Worm (Caenorhabditis elegans): Measurements from ENCODE around the gene K01D12.7.

Gene K01D12.7

DNA sequence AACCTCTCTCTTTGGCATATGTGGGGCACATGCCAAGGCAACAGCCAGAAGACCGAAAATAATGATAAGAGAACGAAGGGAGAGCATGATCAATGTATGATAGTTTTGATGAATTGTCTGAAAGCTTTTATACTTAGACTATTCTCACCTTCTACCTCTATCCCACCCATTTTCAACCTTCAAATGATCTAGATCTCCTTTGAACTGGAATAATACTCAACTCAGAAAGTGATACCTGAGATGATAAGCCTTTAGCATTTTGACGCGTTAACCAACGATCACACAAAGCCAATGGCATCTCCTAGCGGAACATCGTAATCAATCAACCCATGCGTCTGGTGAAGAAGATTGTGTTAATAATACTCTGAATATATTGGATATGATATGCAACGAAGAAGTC, 3.3 kb upstream of the K01D12.7 start, which contains the start of gene K01D12.9:
Gene K01D12.9 (minus strand): TSS at position 101 of the 400 bp plus-strand sequence.
- no peak for TF ChIP-seq dpl-1 (GFP tag; optimal IDR thresholded peaks at IDR 0.05)
- TF ChIP-seq F26F4.8 (GFP tag; conservative IDR thresholded peaks at IDR 0.05), result no peak
- peak; percentile 2 for TF ChIP-seq nhr-48 (tag; optimal IDR thresholded peaks at IDR 0.05)
- no peak for TF ChIP-seq nhr-28 (tag; optimal IDR thresholded peaks at IDR 0.05)
- TF ChIP-seq R02D3.7 (tag; optimal IDR thresholded peaks at IDR 0.05), result no peak
- TF ChIP-seq nhr-42 (GFP tag; IDR thresholded peaks at IDR 0.05), result no peak

DNA sequence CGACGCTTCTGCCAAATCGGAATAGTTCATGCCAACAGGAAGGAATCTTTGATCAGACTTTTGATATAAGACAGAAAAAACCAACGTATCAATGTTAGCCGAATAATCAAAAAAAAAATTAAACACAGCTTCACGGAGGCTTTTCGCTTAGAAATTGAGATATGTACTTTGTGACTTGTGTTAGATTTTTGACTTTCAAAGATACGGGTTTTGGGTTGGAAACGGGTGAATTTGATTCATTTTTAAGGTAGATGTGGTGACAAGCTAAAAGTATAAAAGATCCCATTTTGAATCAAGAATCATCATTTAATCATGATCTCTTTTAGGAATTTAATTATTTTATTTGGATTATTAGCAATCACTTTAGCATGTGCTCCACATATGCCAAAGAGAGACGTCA, 1.1 kb upstream of the K01D12.7 start, which contains the start of gene K01D12.8:
Gene K01D12.8 (plus strand): TSS at position 301 of the 400 bp plus-strand sequence.
- TF ChIP-seq unc-62 (GFP tag; optimal IDR thresholded peaks at IDR 0.05 in 1 of 2), result peak in 1 of 2 experiments; percentile 32
- no peak for TF ChIP-seq unc-62 (tag; optimal IDR thresholded peaks at IDR 0.05)
- TF ChIP-seq sdz-12 (GFP tag; optimal IDR thresholded peaks at IDR 0.05), result no peak
- no peak for TF ChIP-seq hif-1 (tag; optimal IDR thresholded peaks at IDR 0.05)
- TF ChIP-seq dmd-6 (GFP tag; IDR thresholded peaks at IDR 0.05), result no peak

- TF ChIP-seq dmd-8 (GFP tag; IDR thresholded peaks at IDR 0.05) (no peak), dve-1 (tag; optimal IDR thresholded peaks at IDR 0.05; ENCODE audit: insufficient read depth) (no peak), sdz-12 (GFP tag; optimal IDR thresholded peaks at IDR 0.05) (no peak), pqm-1 (tag; optimal IDR thresholded peaks at IDR 0.05) (no peak), madf-9 (GFP tag; conservative IDR thresholded peaks at IDR 0.05) (no peak), dmd-6 (GFP tag; IDR thresholded peaks at IDR 0.05) (no peak), ztf-7 (tag; optimal IDR thresholded peaks at IDR 0.05) (no peak), lin-15B (tag; optimal IDR thresholded peaks at IDR 0.05) (no peak), zfp-2 (tag; optimal IDR thresholded peaks at IDR 0.05) (no peak), D1046.2 (GFP tag; IDR thresholded peaks at IDR 0.05) (no peak), duxl-1 (tag; optimal IDR thresholded peaks at IDR 0.05; ENCODE audit: poor library complexity) (no peak), madf-5 (GFP tag; IDR thresholded peaks at IDR 0.05) (no peak), daf-16 (GFP tag; optimal IDR thresholded peaks at IDR 0.05) (no peak), daf-16 (tag; optimal IDR thresholded peaks at IDR 0.05) (peak; percentile 38), dmd-9 (GFP tag; IDR thresholded peaks at IDR 0.05) (no peak), tra-1 (GFP tag; IDR thresholded peaks at IDR 0.05) (no peak), vab-7 (GFP tag; IDR thresholded peaks at IDR 0.05) (no peak), lir-3 (tag; optimal IDR thresholded peaks at IDR 0.05) (no peak), lim-7 (GFP tag; IDR thresholded peaks at IDR 0.05) (no peak), skn-1 (tag; optimal IDR thresholded peaks at IDR 0.05) (no peak), lin-1 (GFP tag; IDR thresholded peaks at IDR 0.05) (no peak), cey-2 (tag; optimal IDR thresholded peaks at IDR 0.05; ENCODE audit: borderline replicate concordance, insufficient read depth) (no peak), arid-1 (GFP tag; conservative IDR thresholded peaks at IDR 0.05) (no peak), F10B5.3 (tag; optimal IDR thresholded peaks at IDR 0.05) (no peak), daf-8 (GFP tag; IDR thresholded peaks at IDR 0.05) (no peak), ztf-11 (tag; optimal IDR thresholded peaks at IDR 0.05) (no peak), lsy-2 (tag; optimal IDR thresholded peaks at IDR 0.05) (no peak), T26A8.4 (GFP tag; IDR thresholded peaks at IDR 0.05) (no peak), zip-2 (tag; optimal IDR thresholded peaks at IDR 0.05) (no peak), hlh-30 (tag; optimal IDR thresholded peaks at IDR 0.05; ENCODE audit: insufficient read depth) (peak; percentile 42), snpc-4 (tag; optimal IDR thresholded peaks at IDR 0.05) (no peak), snpc-1.2 (GFP tag; IDR thresholded peaks at IDR 0.05) (no peak), rbr-2 (tag; optimal IDR thresholded peaks at IDR 0.05) (peak; percentile 4), T20F7.1 (GFP tag; optimal IDR thresholded peaks at IDR 0.05) (peak; percentile 97), Y5F2A.4 (GFP tag; optimal IDR thresholded peaks at IDR 0.05) (no peak), daf-19 (GFP tag; conservative IDR thresholded peaks at IDR 0.05) (no peak), nhr-42 (GFP tag; IDR thresholded peaks at IDR 0.05) (no peak), dpl-1 (GFP tag; optimal IDR thresholded peaks at IDR 0.05) (no peak), lin-39 (tag; optimal IDR thresholded peaks at IDR 0.05) (no peak), Y75B8A.6 (GFP tag; IDR thresholded peaks at IDR 0.05) (no peak)
Measured at ce11 chrV:12400677-12401236, 526 bp downstream of the K01D12.7 start, which contains the start of the genes K01D12.20 and miga-1. Gene K01D12.20 (minus strand): TSS chrV:12400814. Gene miga-1 (minus strand): TSS chrV:12400859.
